Worm (Caenorhabditis elegans) whole organism, L3 larva: ENCODE results near the gene srw-33.

Experiments used
- R02D3.7 ChIP-seq: fragments of 150-350 bp; optimal IDR thresholded peaks from 2 replicates; lab custom pipeline; 2014; ENCODE audit warnings: missing biosample characterization, missing genetic modification characterization
- ZK546.5 ChIP-seq: sonication (generic microtip); optimal IDR thresholded peaks from 2 replicates; lab custom pipeline; 2017; ENCODE audit warnings: missing biosample characterization, missing genetic modification characterization
- ama-1 ChIP-seq: fragments of 150-350 bp; optimal IDR thresholded peaks from 2 replicates; lab custom pipeline; 2018
- ceh-16 ChIP-seq: sonication (generic microtip); optimal IDR thresholded peaks from 2 replicates; lab custom pipeline; 2017; ENCODE audit warnings: missing biosample characterization, missing genetic modification characterization
- ceh-28 ChIP-seq: fragments of 150-350 bp; optimal IDR thresholded peaks from 2 replicates; lab custom pipeline; 2014; ENCODE audit warnings: missing biosample characterization, missing genetic modification reagents, missing genetic modification characterization
- ceh-82 ChIP-seq: fragments of 150-350 bp; optimal IDR thresholded peaks from 2 replicates; lab custom pipeline; 2014; ENCODE audit warnings: missing biosample characterization, missing genetic modification characterization
- ceh-9 ChIP-seq: sonication (generic microtip); optimal IDR thresholded peaks from 2 replicates; lab custom pipeline; 2018; ENCODE audit warnings: missing biosample characterization, missing genetic modification characterization
- egl-27 ChIP-seq: sonication (generic microtip); optimal IDR thresholded peaks from 4 replicates; lab custom pipeline; 2017; ENCODE audit warnings: missing biosample characterization, missing genetic modification reagents, missing genetic modification characterization
- elt-1 ChIP-seq: fragments of 150-350 bp; optimal IDR thresholded peaks from 2 replicates; lab custom pipeline; 2014; ENCODE audit warnings: missing biosample characterization, missing genetic modification characterization
- elt-2 ChIP-seq: sonication (generic microtip); optimal IDR thresholded peaks from 2 replicates; lab custom pipeline; 2016; ENCODE audit warnings: missing genetic modification reagents, mild to moderate bottlenecking, missing genetic modification characterization, missing compliant biosample characterization
- fkh-10 ChIP-seq: sonication (generic microtip); optimal IDR thresholded peaks from 2 replicates; lab custom pipeline; 2017; ENCODE audit warnings: missing biosample characterization, missing genetic modification reagents, missing genetic modification characterization
- fkh-2 ChIP-seq: fragments of 150-350 bp; optimal IDR thresholded peaks from 2 replicates; lab custom pipeline; 2014; ENCODE audit warnings: missing biosample characterization, missing genetic modification reagents, missing genetic modification characterization
- fos-1 ChIP-seq: fragments of 150-350 bp; optimal IDR thresholded peaks from 2 replicates; lab custom pipeline; 2014; ENCODE audit warnings: missing biosample characterization, missing genetic modification characterization
- jun-1 ChIP-seq: fragments of 150-350 bp; optimal IDR thresholded peaks from 2 replicates; lab custom pipeline; 2014; ENCODE audit warnings: missing biosample characterization, missing genetic modification reagents, missing genetic modification characterization
- lin-15B ChIP-seq: fragments of 150-350 bp; optimal IDR thresholded peaks from 2 replicates; lab custom pipeline; 2014; ENCODE audit warnings: missing biosample characterization, missing genetic modification characterization
- lin-39 ChIP-seq: fragments of 150-350 bp; optimal IDR thresholded peaks from 2 replicates; lab custom pipeline; 2018; ENCODE audit warnings: missing biosample characterization, missing genetic modification reagents, missing genetic modification characterization
- lsy-12 ChIP-seq: sonication (generic microtip); optimal IDR thresholded peaks from 2 replicates; lab custom pipeline; 2016; ENCODE audit warnings: mild to moderate bottlenecking, missing genetic modification characterization, missing compliant biosample characterization
- mdl-1 ChIP-seq: fragments of 150-350 bp; optimal IDR thresholded peaks from 2 replicates; lab custom pipeline; 2014; ENCODE audit warnings: missing biosample characterization, missing genetic modification characterization
- mml-1 ChIP-seq: fragments of 150-350 bp; sonication (generic microtip); optimal IDR thresholded peaks from 3 replicates; lab custom pipeline; 2014; ENCODE audit warnings: missing biosample characterization, missing genetic modification characterization
- nfya-1 ChIP-seq: sonication (generic microtip); optimal IDR thresholded peaks from 2 replicates; lab custom pipeline; 2017; ENCODE audit warnings: missing genetic modification characterization, mild to moderate bottlenecking, missing compliant biosample characterization, antibody characterized with exemption, moderate library complexity; ENCODE audit not compliant: insufficient read depth
- nhr-11 ChIP-seq: fragments of 150-350 bp; optimal IDR thresholded peaks from 2 replicates; lab custom pipeline; 2014; ENCODE audit warnings: missing biosample characterization, missing genetic modification characterization
- nhr-23 ChIP-seq: fragments of 150-350 bp; optimal IDR thresholded peaks from 2 replicates; lab custom pipeline; 2014; ENCODE audit warnings: missing biosample characterization, missing genetic modification reagents, missing genetic modification characterization
- nhr-25 ChIP-seq: sonication (generic microtip); optimal IDR thresholded peaks from 2 replicates; lab custom pipeline; 2017; ENCODE audit warnings: missing biosample characterization, missing genetic modification characterization
- nhr-28 ChIP-seq: fragments of 150-350 bp; optimal IDR thresholded peaks from 2 replicates; lab custom pipeline; 2014; ENCODE audit warnings: missing biosample characterization, missing genetic modification characterization
- nhr-43 ChIP-seq: sonication (generic microtip); optimal IDR thresholded peaks from 2 replicates; lab custom pipeline; 2016; ENCODE audit warnings: mild to moderate bottlenecking, missing genetic modification characterization, missing compliant biosample characterization; ENCODE audit not compliant: poor library complexity, severe bottlenecking
- nhr-67 ChIP-seq: fragments of 150-350 bp; optimal IDR thresholded peaks from 2 replicates; lab custom pipeline; 2014; ENCODE audit warnings: missing biosample characterization, missing genetic modification characterization
- nhr-76 ChIP-seq: fragments of 150-350 bp; sonication (generic microtip); optimal IDR thresholded peaks from 5 replicates; lab custom pipeline; 2014; ENCODE audit warnings: missing biosample characterization, missing genetic modification characterization
- nhr-77 ChIP-seq: fragments of 150-350 bp; optimal IDR thresholded peaks from 2 replicates; lab custom pipeline; 2014; ENCODE audit warnings: missing biosample characterization, missing genetic modification characterization
- pha-4 ChIP-seq: fragments of 150-350 bp; optimal IDR thresholded peaks from 2 replicates; lab custom pipeline; 2014; ENCODE audit warnings: missing biosample characterization, missing genetic modification reagents, missing genetic modification characterization
- pqm-1 ChIP-seq: fragments of 150-350 bp; optimal IDR thresholded peaks from 2 replicates; lab custom pipeline; 2017; ENCODE audit warnings: missing biosample characterization, missing genetic modification characterization, inconsistent platforms
- skn-1 ChIP-seq: fragments of 150-350 bp; optimal IDR thresholded peaks from 2 replicates; lab custom pipeline; 2014; ENCODE audit warnings: missing biosample characterization, missing genetic modification characterization
- snpc-4 ChIP-seq: fragments of 150-350 bp; optimal IDR thresholded peaks from 2 replicates; lab custom pipeline; 2014; ENCODE audit warnings: missing biosample characterization, missing genetic modification characterization
- tbx-2 ChIP-seq: sonication (generic microtip); optimal IDR thresholded peaks from 2 replicates; lab custom pipeline; 2016; ENCODE audit warnings: mild to moderate bottlenecking, missing genetic modification characterization, missing compliant biosample characterization
- unc-39 ChIP-seq: sonication (generic microtip); optimal IDR thresholded peaks from 4 replicates; lab custom pipeline; 2017; ENCODE audit warnings: missing biosample characterization, missing genetic modification characterization
- unc-62 ChIP-seq: fragments of 150-350 bp; sonication (generic microtip); optimal IDR thresholded peaks from 4 replicates; lab custom pipeline; 2014; ENCODE audit warnings: missing biosample characterization, missing genetic modification reagents, missing genetic modification characterization
- ztf-11 ChIP-seq: fragments of 150-350 bp; optimal IDR thresholded peaks from 2 replicates; lab custom pipeline; 2014; ENCODE audit warnings: missing biosample characterization, missing genetic modification characterization
- ztf-4 ChIP-seq: fragments of 150-350 bp; optimal IDR thresholded peaks from 2 replicates; lab custom pipeline; 2014; ENCODE audit warnings: missing biosample characterization, missing genetic modification characterization

The srw-33 gene

ce11 chrV:15487764-15488163 lies 36.4 kb upstream of the srw-33 start, which contains the start of gene srw-21:
TSS of gene srw-21 (plus strand) at chrV:15488064.
- no peak for TF ChIP-seq egl-27 (tag; lab: Kevin White, UChicago)
- TF ChIP-seq nhr-67 = no peak
- TF ChIP-seq pha-4 = no peak
- TF ChIP-seq fkh-10 (GFP tag; lab: Kevin White, UChicago) = no peak
- no peak for TF ChIP-seq nhr-77 (tag; lab: Kevin White, UChicago)
- TF ChIP-seq nhr-11 = no peak
- no peak for TF ChIP-seq ama-1 (lab: Kevin White, UChicago)
- TF ChIP-seq lsy-12 (tag; lab: Kevin White, UChicago) = no peak
- no peak for TF ChIP-seq nfya-1 (tag; lab: Kevin White, UChicago)
- TF ChIP-seq jun-1 (tag; lab: Kevin White, UChicago) = no peak
- TF ChIP-seq unc-39 = no peak
- TF ChIP-seq nhr-28 (tag; lab: Kevin White, UChicago) = no peak
- TF ChIP-seq tbx-2 (tag; lab: Kevin White, UChicago) = no peak
- TF ChIP-seq mml-1 (tag; lab: Kevin White, UChicago) = no peak
- TF ChIP-seq ZK546.5 = no peak
- TF ChIP-seq nhr-25 (tag; lab: Kevin White, UChicago) = no peak
- TF ChIP-seq mdl-1 (tag; lab: Kevin White, UChicago) = no peak
- TF ChIP-seq fkh-2 (tag; lab: Kevin White, UChicago) = no peak
- TF ChIP-seq ztf-11 (tag; lab: Kevin White, UChicago) = no peak
- TF ChIP-seq ztf-4 = no peak

DNA sequence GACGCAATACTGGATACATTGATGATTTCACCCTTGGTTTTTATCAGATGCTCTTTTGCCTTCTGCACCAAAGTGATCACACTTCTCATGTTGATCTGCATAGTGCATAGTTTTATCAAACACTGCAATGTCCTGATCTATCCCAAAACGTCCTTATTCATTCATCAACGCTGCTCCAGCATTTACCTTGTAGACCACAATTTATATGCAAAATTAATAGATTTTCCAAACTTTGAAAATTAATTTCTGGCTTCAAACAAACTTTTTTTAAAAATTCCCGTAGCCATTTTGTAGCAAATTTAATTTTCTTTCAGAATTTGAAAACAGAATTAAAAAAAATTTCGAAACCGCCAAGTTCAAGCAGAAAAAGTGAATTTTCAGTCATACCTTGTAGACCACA lies 33.2 kb upstream of the srw-33 start, which contains the start of gene C06B8.3:
Gene C06B8.3 (minus strand): TSS at position 101 of the 400 bp plus-strand sequence.
- TF ChIP-seq snpc-4 (tag; lab: Kevin White, UChicago) (no peak), lin-15B (tag; lab: Kevin White, UChicago) (no peak), nhr-67 (no peak), nhr-43 (no peak), R02D3.7 (tag; lab: Kevin White, UChicago) (no peak), ceh-9 (tag; lab: Kevin White, UChicago) (no peak), mdl-1 (tag; lab: Kevin White, UChicago) (no peak), nhr-23 (tag; lab: Kevin White, UChicago) (no peak), skn-1 (tag; lab: Kevin White, UChicago) (no peak), ceh-82 (tag; lab: Kevin White, UChicago) (no peak), nhr-11 (no peak), lin-39 (no peak), pha-4 (no peak), nfya-1 (tag; lab: Kevin White, UChicago) (no peak)

ce11 chrV:15483563-15483962 lies 32.2 kb upstream of the srw-33 start:
- peak; percentile 25 for TF ChIP-seq jun-1 (tag; lab: Kevin White, UChicago)
- TF ChIP-seq pha-4 = peak; percentile 72
- TF ChIP-seq nhr-43 = no peak
- TF ChIP-seq fos-1 (tag; lab: Kevin White, UChicago) = no peak
- no peak for TF ChIP-seq nhr-76 (tag; lab: Kevin White, UChicago)
- TF ChIP-seq pqm-1 (tag; lab: Kevin White, UChicago) = peak; percentile 30
- TF ChIP-seq ZK546.5 = no peak
- TF ChIP-seq ceh-28 = peak; percentile 58
- peak; percentile 25 for TF ChIP-seq elt-2 (tag; lab: Kevin White, UChicago)
- TF ChIP-seq, all 47 proteins: peak for 5

ce11 chrV:15481374-15481773 lies 30.1 kb upstream of the srw-33 start, which contains the start of gene nhr-150:
TSS of gene nhr-150 (minus strand) at chrV:15481465.
- TF ChIP-seq unc-62 (GFP tag; lab: Kevin White, UChicago) (no peak), elt-1 (tag; lab: Kevin White, UChicago) (peak; percentile 34)

DNA sequence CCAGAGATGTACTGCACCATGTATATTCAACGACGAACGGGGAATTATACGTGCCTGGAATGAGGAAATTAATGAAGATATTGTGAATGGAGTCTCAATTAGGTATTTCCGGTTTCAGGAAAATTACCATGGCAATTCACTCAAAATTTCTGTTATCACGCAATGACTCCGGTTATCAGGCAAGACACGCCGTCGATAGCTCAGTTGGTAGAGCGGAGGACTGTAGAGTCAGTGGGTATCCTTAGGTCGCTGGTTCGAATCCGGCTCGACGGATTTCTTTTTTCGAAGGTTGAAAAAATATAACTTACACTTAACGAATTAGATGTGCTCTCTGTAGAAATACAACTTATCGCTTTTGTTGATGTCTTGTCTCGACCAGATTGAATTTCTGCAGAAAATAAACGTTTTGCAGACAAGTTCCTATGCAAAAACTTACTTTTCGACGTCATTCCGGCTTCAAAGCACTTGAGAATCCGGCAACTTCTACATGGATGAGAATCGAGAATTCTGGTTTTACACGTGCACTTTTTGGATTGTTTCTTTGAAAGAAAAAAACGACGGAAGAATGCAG lies 29.3 kb upstream of the srw-33 start:
- TF ChIP-seq elt-2 (tag; lab: Kevin White, UChicago) (peak; percentile 33), snpc-4 (tag; lab: Kevin White, UChicago) (no peak), ceh-16 (no peak), ztf-4 (no peak), pqm-1 (tag; lab: Kevin White, UChicago) (peak; percentile 1), skn-1 (tag; lab: Kevin White, UChicago) (no peak), fkh-10 (GFP tag; lab: Kevin White, UChicago) (no peak), ama-1 (lab: Kevin White, UChicago) (no peak), unc-62 (GFP tag; lab: Kevin White, UChicago) (no peak)
